Worm (Caenorhabditis elegans): ENCODE measurements around the gene T13C5.10.

DNA sequence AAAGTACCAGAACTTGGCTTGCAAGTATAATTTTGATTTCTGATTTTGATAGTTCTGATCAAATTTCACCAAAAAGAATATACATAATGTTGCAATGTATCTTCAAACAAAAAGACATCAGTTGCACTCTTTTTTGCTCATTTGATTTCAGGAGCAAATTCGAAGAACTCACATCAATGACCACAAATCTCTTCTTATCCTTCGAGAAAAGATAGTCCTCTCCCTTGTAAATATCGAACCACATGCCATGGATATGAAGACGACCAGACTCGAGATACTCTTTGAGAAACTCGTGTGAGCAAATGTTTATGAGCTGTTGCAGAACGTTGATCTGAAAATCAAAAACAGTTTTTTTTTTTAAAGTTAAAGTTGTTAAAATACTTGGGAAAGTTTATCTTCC lies 14.9 kb downstream of the T13C5.10 start:
- TF ChIP-seq sea-1 (GFP tag; conservative IDR thresholded peaks at IDR 0.05): no peak
- no peak for TF ChIP-seq ceh-13 (GFP tag; optimal IDR thresholded peaks at IDR 0.05)
- TF ChIP-seq ceh-36 (tag; optimal IDR thresholded peaks at IDR 0.05): no peak
- no peak for TF ChIP-seq F13C5.2 (tag; optimal IDR thresholded peaks at IDR 0.05)
- no peak for TF ChIP-seq flt-1 (GFP tag; IDR thresholded peaks at IDR 0.05)
- TF ChIP-seq hmg-4 (GFP tag; optimal IDR thresholded peaks at IDR 0.05): no peak
- TF ChIP-seq ama-1 (optimal IDR thresholded peaks at IDR 0.05): no peak
- no peak for TF ChIP-seq ets-7 (tag; optimal IDR thresholded peaks at IDR 0.05)
- TF ChIP-seq tbx-11 (GFP tag; IDR thresholded peaks at IDR 0.05): no peak
- no peak for TF ChIP-seq aly-1 (tag; optimal IDR thresholded peaks at IDR 0.05)
- TF ChIP-seq hnd-1 (tag; optimal IDR thresholded peaks at IDR 0.05): no peak

Measured in whole organism, early embryonic.